Worm (Caenorhabditis elegans) whole organism, L4/young adult: ENCODE results near the gene ZK185.2.

Source experiments
- W03F9.2 ChIP-seq: fragments of 150-350 bp; optimal IDR thresholded peaks from 2 replicates; lab custom pipeline; 2014; ENCODE audit warnings: missing biosample characterization, missing genetic modification characterization
- dao-5 ChIP-seq: sonication (generic microtip); optimal IDR thresholded peaks from 2 replicates; lab custom pipeline; 2016; ENCODE audit warnings: missing genotype, missing genetic modification characterization, moderate library complexity, missing compliant biosample characterization
- him-1 ChIP-seq: sonication (generic microtip); optimal IDR thresholded peaks from 2 replicates; lab custom pipeline; 2016; ENCODE audit warnings: missing genotype, missing genetic modification reagents, missing genetic modification characterization, missing compliant biosample characterization

DNA sequence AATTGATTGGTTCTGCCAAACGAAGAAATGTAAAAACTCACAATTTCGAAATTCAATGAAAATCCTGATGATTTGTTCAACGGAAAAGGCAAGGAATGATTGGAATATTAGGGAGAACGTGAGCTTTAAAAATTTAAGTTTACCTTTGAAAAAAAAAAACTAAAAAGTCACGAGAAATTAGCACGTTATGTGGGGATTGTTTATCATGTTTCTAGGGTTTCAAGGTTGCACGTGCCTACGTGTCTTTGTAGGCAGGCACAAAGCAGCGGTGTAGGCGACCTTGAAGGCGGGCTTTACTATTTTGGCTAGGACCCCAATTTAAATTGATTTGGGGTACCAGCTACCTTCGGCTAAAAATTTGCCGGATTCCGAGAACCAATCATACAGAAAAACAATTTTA is 31.0 kb downstream of the ZK185.2 start, which contains the start of gene F28E10.4:
- TF ChIP-seq W03F9.2 (no peak), dao-5 (tag; lab: Kevin White, UChicago) (no peak), him-1 (no peak)
